Worm (Caenorhabditis elegans) whole organism, L1 larva: Measurements from ENCODE around the gene C35A5.10.

Experiments used
- Y116A8C.19 ChIP-seq: sonication (generic microtip); optimal IDR thresholded peaks from 2 replicates; lab custom pipeline; 2016; ENCODE audit warnings: missing compliant biosample characterization, missing genetic modification characterization, borderline replicate concordance
- aly-2 ChIP-seq: fragments of 150-350 bp; optimal IDR thresholded peaks from 2 replicates; lab custom pipeline; 2014; ENCODE audit warnings: missing biosample characterization, missing genetic modification characterization
- blmp-1 ChIP-seq: fragments of 150-350 bp; optimal IDR thresholded peaks from 2 replicates; lab custom pipeline; 2014; ENCODE audit warnings: missing biosample characterization, missing genetic modification characterization
- dpl-1 ChIP-seq, 3 experiments: fragments of 150-350 bp in 2 of 3; sonication (generic microtip) in 1 of 3; optimal IDR thresholded peaks; 2 replicates each; lab custom pipeline; 2014 to 2017; ENCODE audit warnings: missing biosample characterization in 3 of 3, missing genetic modification characterization in 3 of 3, missing genetic modification reagents in 3 of 3
- efl-1 ChIP-seq, 4 experiments: fragments of 150-350 bp; optimal IDR thresholded peaks in 3 of 4; peaks in 1 of 4; 1 replicate in 1 of 4; 2 replicates in 3 of 4; lab custom pipeline; 2014; ENCODE audit warnings: missing biosample characterization in 2 of 4, missing genetic modification characterization in 2 of 4, missing genetic modification reagents in 2 of 4
- irx-1 ChIP-seq: sonication (generic microtip); optimal IDR thresholded peaks from 2 replicates; lab custom pipeline; 2016; ENCODE audit warnings: missing genetic modification characterization, missing compliant biosample characterization
- lin-13 ChIP-seq: fragments of 150-350 bp; optimal IDR thresholded peaks from 2 replicates; lab custom pipeline; 2014; ENCODE audit warnings: missing biosample characterization, missing genetic modification reagents, missing genetic modification characterization
- nhr-76 ChIP-seq: sonication (generic microtip); optimal IDR thresholded peaks from 2 replicates; lab custom pipeline; 2017; ENCODE audit warnings: missing biosample characterization, missing genetic modification characterization
- snpc-4 ChIP-seq: fragments of 150-350 bp; optimal IDR thresholded peaks from 2 replicates; lab custom pipeline; 2014; ENCODE audit warnings: missing biosample characterization, missing genetic modification characterization
- unc-62 ChIP-seq: fragments of 150-350 bp; optimal IDR thresholded peaks from 2 replicates; lab custom pipeline; 2014; ENCODE audit warnings: missing biosample characterization, missing genetic modification reagents, missing genetic modification characterization
- vab-15 ChIP-seq: sonication (generic microtip); optimal IDR thresholded peaks from 2 replicates; lab custom pipeline; 2017; ENCODE audit warnings: missing genotype, mild to moderate bottlenecking, missing genetic modification characterization, missing compliant biosample characterization
- ztf-4 ChIP-seq: fragments of 150-350 bp; optimal IDR thresholded peaks from 2 replicates; lab custom pipeline; 2014; ENCODE audit warnings: missing biosample characterization, missing genetic modification characterization

- no peak for TF ChIP-seq ztf-4 (tag; lab: Kevin White, UChicago)
- no peak for TF ChIP-seq aly-2 (tag; lab: Kevin White, UChicago)
- no peak for TF ChIP-seq nhr-76 (tag; lab: Kevin White, UChicago)
- no peak for TF ChIP-seq blmp-1 (tag; lab: Kevin White, UChicago)
- TF ChIP-seq irx-1, result no peak
- TF ChIP-seq efl-1 (optimal IDR thresholded peaks at IDR 0.05; lab: Kevin White, UChicago), result no peak
- no peak for TF ChIP-seq efl-1 (GFP tag; optimal IDR thresholded peaks at IDR 0.05 in 1 of 2; lab: Kevin White, UChicago)
- no peak for TF ChIP-seq snpc-4 (tag; lab: Kevin White, UChicago)
- no peak for TF ChIP-seq dpl-1 (GFP tag; optimal IDR thresholded peaks at IDR 0.05; lab: Kevin White, UChicago)
- no peak for TF ChIP-seq unc-62
- no peak for TF ChIP-seq vab-15 (tag; lab: Kevin White, UChicago)
- no peak for TF ChIP-seq lin-13 (GFP tag; lab: Kevin White, UChicago)
- no peak for TF ChIP-seq Y116A8C.19 (tag; lab: Kevin White, UChicago)
These were observed 28.6 kb upstream of the C35A5.10 start for ce11 chrV:10475421-10475820.
